Worm (Caenorhabditis elegans): Measurements from ENCODE around the gene apc-2.
A peak's percentile ranks its signal among the peaks of the same experiment; 100 is the strongest.

Gene apc-2

DNA sequence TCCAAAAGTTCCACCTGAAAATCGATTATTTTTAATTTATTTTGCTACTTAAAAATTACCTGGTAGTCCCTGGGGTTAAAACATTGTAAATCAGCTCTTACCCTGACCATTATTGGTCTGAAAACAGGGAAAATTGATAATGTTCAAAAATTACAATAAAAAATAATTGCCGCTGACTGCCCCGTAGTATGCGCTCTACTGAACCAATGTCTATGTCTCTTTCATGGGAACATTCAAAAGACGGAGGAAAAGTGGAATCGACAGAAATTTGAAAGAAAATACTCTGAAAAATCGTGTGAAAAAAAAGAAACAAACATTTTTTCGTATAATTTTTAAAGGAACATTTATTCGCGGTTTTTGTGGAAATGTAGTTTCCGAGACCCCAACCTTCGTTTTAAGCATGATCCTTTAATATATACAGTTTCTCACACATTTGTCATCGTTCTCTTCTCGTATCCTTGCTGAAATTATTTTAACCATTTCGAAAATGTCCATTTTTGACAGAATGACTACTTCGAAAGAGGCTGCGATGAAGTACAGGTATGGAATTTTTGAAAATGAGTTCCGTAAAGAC is at the start of gene apc-2, which contains the start of gene dcr-1:
Gene apc-2, plus strand, starts transcription at position 465 of the 574 bp plus-strand sequence.
Gene dcr-1, minus strand, starts transcription at position 117 of the 574 bp plus-strand sequence.
- no peak for TF ChIP-seq sptf-2 (GFP tag; optimal IDR thresholded peaks at IDR 0.05)
- TF ChIP-seq lsl-1 (GFP tag; optimal IDR thresholded peaks at IDR 0.05): peak; percentile 68
- no peak for TF ChIP-seq B0261.1 (tag; optimal IDR thresholded peaks at IDR 0.05)
- no peak for TF ChIP-seq nfya-1 (tag; optimal IDR thresholded peaks at IDR 0.05; ENCODE audit: borderline replicate concordance, insufficient read depth)
- TF ChIP-seq dpl-1 (GFP tag; optimal IDR thresholded peaks at IDR 0.05): peak; percentile 36
- no peak for TF ChIP-seq C17E4.6 (GFP tag; IDR thresholded peaks at IDR 0.05)
- TF ChIP-seq ceh-27 (GFP tag; optimal IDR thresholded peaks at IDR 0.05): no peak
- no peak for TF ChIP-seq Y53F4B.3 (GFP tag; IDR thresholded peaks at IDR 0.05)
- no peak for TF ChIP-seq madf-8 (GFP tag; conservative IDR thresholded peaks at IDR 0.05)
- TF ChIP-seq nhr-90 (tag; optimal IDR thresholded peaks at IDR 0.05): no peak
- TF ChIP-seq efl-1 (GFP tag; optimal IDR thresholded peaks at IDR 0.05): peak; percentile 67
- no peak for TF ChIP-seq lin-26 (GFP tag; IDR thresholded peaks at IDR 0.05)
- no peak for TF ChIP-seq nfyb-1 (GFP tag; IDR thresholded peaks at IDR 0.05)
- no peak for TF ChIP-seq F49E8.2 (tag; optimal IDR thresholded peaks at IDR 0.05; ENCODE audit: insufficient read depth)
- TF ChIP-seq ceh-100 (GFP tag; IDR thresholded peaks at IDR 0.05): no peak
- TF ChIP-seq F33H1.4 (GFP tag; IDR thresholded peaks at IDR 0.05): peak; percentile 63
- no peak for TF ChIP-seq attf-5 (GFP tag; optimal IDR thresholded peaks at IDR 0.05)
- no peak for TF ChIP-seq pbrm-1 (GFP tag; IDR thresholded peaks at IDR 0.05)
- no peak for TF ChIP-seq die-1 (tag; optimal IDR thresholded peaks at IDR 0.05)
- no peak for TF ChIP-seq him-1 (tag; optimal IDR thresholded peaks at IDR 0.05)
- no peak for TF ChIP-seq mel-28 (tag; optimal IDR thresholded peaks at IDR 0.05; ENCODE audit: borderline replicate concordance)
- no peak for TF ChIP-seq nhr-120 (GFP tag; IDR thresholded peaks at IDR 0.05)
- TF ChIP-seq Y56A3A.18 (GFP tag; IDR thresholded peaks at IDR 0.05): no peak
- TF ChIP-seq F57C9.4 (tag; optimal IDR thresholded peaks at IDR 0.05): no peak
- no peak for TF ChIP-seq tbx-9 (tag; optimal IDR thresholded peaks at IDR 0.05; ENCODE audit: borderline replicate concordance)
- no peak for TF ChIP-seq somi-1 (GFP tag; optimal IDR thresholded peaks at IDR 0.05)
- TF ChIP-seq ztf-25 (GFP tag; IDR thresholded peaks at IDR 0.05): no peak
- no peak for TF ChIP-seq F37B4.10 (GFP tag; IDR thresholded peaks at IDR 0.05)
- no peak for TF ChIP-seq bed-2 (GFP tag; IDR thresholded peaks at IDR 0.05)
- no peak for TF ChIP-seq lsy-27 (tag; optimal IDR thresholded peaks at IDR 0.05; ENCODE audit: borderline replicate concordance, insufficient read depth)
- no peak for TF ChIP-seq B0035.1 (tag; optimal IDR thresholded peaks at IDR 0.05)
- no peak for TF ChIP-seq rpc-1 (optimal IDR thresholded peaks at IDR 0.05)
- no peak for TF ChIP-seq rpc-1 (tag; optimal IDR thresholded peaks at IDR 0.05)
- no peak for TF ChIP-seq pha-4 (tag; optimal IDR thresholded peaks at IDR 0.05)
- no peak for TF ChIP-seq nfya-2 (GFP tag; IDR thresholded peaks at IDR 0.05)
- no peak for TF ChIP-seq let-607 (tag; optimal IDR thresholded peaks at IDR 0.05)
- no peak for TF ChIP-seq hrde-1 (tag; optimal IDR thresholded peaks at IDR 0.05; ENCODE audit: borderline replicate concordance)
- TF ChIP-seq madf-6 (GFP tag; IDR thresholded peaks at IDR 0.05): 0 out of 2 replicates have a peak, but pooled peaks have one; percentile 35
- TF ChIP-seq ZK185.1 (tag; optimal IDR thresholded peaks at IDR 0.05; ENCODE audit: poor library complexity, severe bottlenecking): no peak
- no peak for TF ChIP-seq fkh-3 (tag; optimal IDR thresholded peaks at IDR 0.05)
- TF ChIP-seq nhr-27 (tag; optimal IDR thresholded peaks at IDR 0.05): no peak
- no peak for TF ChIP-seq K12H6.12 (tag; optimal IDR thresholded peaks at IDR 0.05)
- TF ChIP-seq D2030.7 (GFP tag; IDR thresholded peaks at IDR 0.05): peak; percentile 32; the same call in 1 of the 2 replicates
- TF ChIP-seq nhr-179 (tag; optimal IDR thresholded peaks at IDR 0.05): no peak
- no peak for TF ChIP-seq Y53G8AR.9 (GFP tag; conservative IDR thresholded peaks at IDR 0.05)
- no peak for TF ChIP-seq hmg-1.2 (GFP tag; IDR thresholded peaks at IDR 0.05)
- no peak for TF ChIP-seq aptf-2 (GFP tag; conservative IDR thresholded peaks at IDR 0.05)
- TF ChIP-seq egrh-3 (GFP tag; IDR thresholded peaks at IDR 0.05): no peak
